Worm (Caenorhabditis elegans): ENCODE results near the gene gars-1.
A peak's percentile ranks its signal among the peaks of the same experiment; 100 is the strongest.

Gene gars-1

ce11 chrIII:5173139-5173538, 9.7 kb upstream of the gars-1 start, which contains the start of gene emb-1:
emb-1 (plus strand) TSS chrIII:5173439.
- TF ChIP-seq hlh-4 (tag; optimal IDR thresholded peaks at IDR 0.05): no peak
- TF ChIP-seq unc-130 (tag; optimal IDR thresholded peaks at IDR 0.05): no peak
- TF ChIP-seq nhr-20 (tag; optimal IDR thresholded peaks at IDR 0.05): no peak
- no peak for TF ChIP-seq snu-23 (GFP tag; optimal IDR thresholded peaks at IDR 0.05)
- no peak for TF ChIP-seq sup-37 (GFP tag; optimal IDR thresholded peaks at IDR 0.05)
- no peak for TF ChIP-seq skn-1 (tag; optimal IDR thresholded peaks at IDR 0.05)

- TF ChIP-seq efl-1 (optimal IDR thresholded peaks at IDR 0.05) (peak; percentile 92 to 94), efl-1 (GFP tag; optimal IDR thresholded peaks at IDR 0.05 in 1 of 2) (peak; percentile 87 to 98), mef-2 (tag; optimal IDR thresholded peaks at IDR 0.05) (peak; percentile 81), ama-1 (optimal IDR thresholded peaks at IDR 0.05) (no peak), lin-35 (GFP tag; optimal IDR thresholded peaks at IDR 0.05) (peak; percentile 87 to 92), lin-13 (GFP tag; optimal IDR thresholded peaks at IDR 0.05) (peak; percentile 95), aha-1 (tag; optimal IDR thresholded peaks at IDR 0.05) (peak; percentile 57), ceh-90 (tag; optimal IDR thresholded peaks at IDR 0.05) (peak; percentile 94), ztf-4 (tag; optimal IDR thresholded peaks at IDR 0.05) (peak; percentile 47), mdl-1 (tag; optimal IDR thresholded peaks at IDR 0.05) (peak in 1 of 2 experiments; percentile 78), nhr-85 (tag) (peak; percentile 95), sup-37 (GFP tag; optimal IDR thresholded peaks at IDR 0.05) (peak; percentile 72), isw-1 (GFP tag; IDR thresholded peaks at IDR 0.05) (peak; percentile 97), aly-2 (tag; optimal IDR thresholded peaks at IDR 0.05) (peak; percentile 65), sox-4 (tag; optimal IDR thresholded peaks at IDR 0.05) (peak; percentile 91), C34B4.2 (tag; optimal IDR thresholded peaks at IDR 0.05) (no peak), ceh-63 (GFP tag; optimal IDR thresholded peaks at IDR 0.05) (peak; percentile 95), F16B12.6 (tag; optimal IDR thresholded peaks at IDR 0.05) (peak; percentile 73), lin-14 (GFP tag; optimal IDR thresholded peaks at IDR 0.05) (peak; percentile 94), pax-3 (tag; optimal IDR thresholded peaks at IDR 0.05) (peak; percentile 96), nhr-76 (tag; optimal IDR thresholded peaks at IDR 0.05) (no peak), mab-9 (GFP tag; IDR thresholded peaks at IDR 0.05) (peak; percentile 94), pqm-1 (tag; optimal IDR thresholded peaks at IDR 0.05) (no peak), elt-2 (tag; optimal IDR thresholded peaks at IDR 0.05) (peak; percentile 51), nhr-71 (tag; optimal IDR thresholded peaks at IDR 0.05) (peak; percentile 97), tlp-1 (tag; optimal IDR thresholded peaks at IDR 0.05) (no peak), vab-15 (tag; optimal IDR thresholded peaks at IDR 0.05) (peak; percentile 97), efl-3 (GFP tag; optimal IDR thresholded peaks at IDR 0.05) (no peak), egl-13 (tag; optimal IDR thresholded peaks at IDR 0.05) (peak; percentile 90), fkh-8 (tag; optimal IDR thresholded peaks at IDR 0.05) (peak; percentile 97), nhr-28 (tag; optimal IDR thresholded peaks at IDR 0.05) (no peak), alr-1 (tag; optimal IDR thresholded peaks at IDR 0.05; ENCODE audit: borderline replicate concordance) (no peak), nhr-84 (tag; optimal IDR thresholded peaks at IDR 0.05) (no peak), C04F5.9 (tag; optimal IDR thresholded peaks at IDR 0.05) (peak; percentile 94), hlh-4 (tag; optimal IDR thresholded peaks at IDR 0.05) (no peak), unc-130 (tag; optimal IDR thresholded peaks at IDR 0.05) (peak; percentile 90), swsn-7 (tag; optimal IDR thresholded peaks at IDR 0.05) (peak; percentile 92), ceh-8 (GFP tag; optimal IDR thresholded peaks at IDR 0.05) (peak; percentile 50), nhr-90 (tag; optimal IDR thresholded peaks at IDR 0.05; ENCODE audit: poor library complexity) (peak; percentile 96), unc-30 (tag; optimal IDR thresholded peaks at IDR 0.05) (no peak), skn-1 (tag; optimal IDR thresholded peaks at IDR 0.05) (peak; percentile 84), zip-4 (GFP tag; optimal IDR thresholded peaks at IDR 0.05) (peak; percentile 50), sptf-1 (tag; optimal IDR thresholded peaks at IDR 0.05) (no peak), nhr-11 (tag; optimal IDR thresholded peaks at IDR 0.05) (peak; percentile 73), egl-27 (tag; optimal IDR thresholded peaks at IDR 0.05) (peak in 1 of 2 experiments; percentile 14), fkh-10 (GFP tag; optimal IDR thresholded peaks at IDR 0.05) (peak; percentile 65), Y116A8C.19 (tag; optimal IDR thresholded peaks at IDR 0.05; ENCODE audit: borderline replicate concordance) (peak; percentile 84), irx-1 (tag; optimal IDR thresholded peaks at IDR 0.05) (peak; percentile 93), unc-86 (tag; optimal IDR thresholded peaks at IDR 0.05) (peak; percentile 91)
Measured at ce11 chrIII:5172470-5172869, 9.0 kb upstream of the gars-1 start, which contains the start of gene K10D2.5. K10D2.5 (plus strand) TSS chrIII:5172720.
